Fruit fly (Drosophila melanogaster) whole organism, embryonic: ENCODE results near the gene trem.

Source experiments
- Antp ChIP-seq: fragments of 200-800 bp; sonication (Bioruptor generic); optimal IDR thresholded peaks from 3 replicates; lab custom pipeline; 2016; ENCODE audit warnings: missing biosample characterization, missing genetic modification characterization
- CG10366 ChIP-seq: fragments of 200-800 bp; sonication (Bioruptor generic); IDR thresholded peaks from 2 replicates; pipeline ENCODE4 v1.3.6; 2022; ENCODE audit warnings: missing biosample characterization, missing genetic modification characterization
- CG10654 ChIP-seq: fragments of 200-800 bp; sonication (Bioruptor generic); optimal IDR thresholded peaks from 2 replicates; lab custom pipeline; 2016; ENCODE audit warnings: missing biosample characterization, missing genetic modification characterization
- CG12219 ChIP-seq: fragments of 200-800 bp; sonication (Bioruptor generic); optimal IDR thresholded peaks from 3 replicates; lab custom pipeline; 2018; ENCODE audit warnings: missing biosample characterization, mild to moderate bottlenecking, missing genetic modification characterization
- CG1233 ChIP-seq: fragments of 200-800 bp; sonication (Bioruptor generic); optimal IDR thresholded peaks from 4 replicates; lab custom pipeline; 2018; ENCODE audit warnings: missing biosample characterization, mild to moderate bottlenecking, missing genetic modification characterization
- CG12769 ChIP-seq: fragments of 200-800 bp; sonication (Bioruptor generic); optimal IDR thresholded peaks from 2 replicates; lab custom pipeline; 2019; ENCODE audit warnings: missing biosample characterization, mild to moderate bottlenecking, missing genetic modification characterization, moderate library complexity
- CG13296 ChIP-seq: fragments of 200-800 bp; sonication (Bioruptor generic); optimal IDR thresholded peaks from 3 replicates; lab custom pipeline; 2018; ENCODE audit warnings: missing biosample characterization, mild to moderate bottlenecking, missing genetic modification characterization
- CG16779 ChIP-seq: fragments of 200-800 bp; sonication (Bioruptor generic); IDR thresholded peaks from 2 replicates; pipeline ENCODE4 v1.3.6; 2022; ENCODE audit warnings: missing biosample characterization, missing genetic modification characterization
- CG17802 ChIP-seq: fragments of 200-800 bp; sonication (Bioruptor generic); optimal IDR thresholded peaks from 2 replicates; lab custom pipeline; 2018; ENCODE audit warnings: missing biosample characterization, mild to moderate bottlenecking, missing genetic modification characterization, moderate library complexity
- CG18764 ChIP-seq: fragments of 200-800 bp; sonication (Bioruptor generic); optimal IDR thresholded peaks from 3 replicates; lab custom pipeline; 2016; ENCODE audit warnings: missing biosample characterization, missing genetic modification characterization
- CG30431 ChIP-seq: fragments of 200-800 bp; sonication (Bioruptor generic); optimal IDR thresholded peaks from 2 replicates; lab custom pipeline; 2017; ENCODE audit warnings: missing biosample characterization, missing genetic modification characterization
- CG3065 ChIP-seq: fragments of 200-800 bp; sonication (Bioruptor generic); optimal IDR thresholded peaks from 2 replicates; lab custom pipeline; 2016; ENCODE audit warnings: missing biosample characterization, missing genetic modification characterization
- CG3163 ChIP-seq: fragments of 200-800 bp; sonication (Bioruptor generic); optimal IDR thresholded peaks from 3 replicates; lab custom pipeline; 2016; ENCODE audit warnings: missing biosample characterization, missing genetic modification characterization
- CG6654 ChIP-seq: fragments of 200-800 bp; sonication (Bioruptor generic); optimal IDR thresholded peaks from 2 replicates; lab custom pipeline; 2017; ENCODE audit warnings: missing biosample characterization, mild to moderate bottlenecking, missing genetic modification characterization
- CG7928 ChIP-seq: fragments of 200-800 bp; sonication (Bioruptor generic); optimal IDR thresholded peaks from 2 replicates; lab custom pipeline; 2017; ENCODE audit warnings: missing biosample characterization, mild to moderate bottlenecking, missing genetic modification characterization
- CG8478 ChIP-seq: fragments of >200 bp; optimal IDR thresholded peaks from 2 replicates; lab custom pipeline; 2018
- CG8924 ChIP-seq: fragments of 200-800 bp; optimal IDR thresholded peaks from 3 replicates; lab custom pipeline; 2019; ENCODE audit warnings: missing biosample characterization, mild to moderate bottlenecking, missing genetic modification characterization, moderate library complexity
- CG8944 ChIP-seq: fragments of 200-800 bp; sonication (Bioruptor generic); optimal IDR thresholded peaks from 3 replicates; lab custom pipeline; 2016; ENCODE audit warnings: missing biosample characterization, missing genetic modification characterization
- D19B ChIP-seq: fragments of 200-800 bp; sonication (Bioruptor generic); optimal IDR thresholded peaks from 2 replicates; lab custom pipeline; 2017; ENCODE audit warnings: missing biosample characterization, mild to moderate bottlenecking, missing genetic modification characterization
- E2f2 ChIP-seq: fragments of 200-800 bp; sonication (Bioruptor generic); IDR thresholded peaks from 2 replicates; pipeline ENCODE4 v1.3.6; 2022; ENCODE audit warnings: missing biosample characterization, missing genetic modification characterization
- Ets65A ChIP-seq: fragments of 200-800 bp; sonication (Bioruptor generic); peaks from one replicate; lab custom pipeline; 2016; ENCODE audit warnings: missing biosample characterization, missing genetic modification characterization
- Fer2 ChIP-seq: fragments of 200-800 bp; sonication (Bioruptor generic); optimal IDR thresholded peaks from 2 replicates; lab custom pipeline; 2018; ENCODE audit warnings: missing biosample characterization, mild to moderate bottlenecking, missing genetic modification characterization, moderate library complexity
- Hmr ChIP-seq: fragments of 200-800 bp; sonication (Bioruptor generic); optimal IDR thresholded peaks from 3 replicates; lab custom pipeline; 2017; ENCODE audit warnings: mild to moderate bottlenecking, missing biosample characterization, missing genetic modification reagents, missing genetic modification characterization
- Hsf ChIP-seq: fragments of 200-800 bp; sonication (Bioruptor generic); optimal IDR thresholded peaks from 3 replicates; lab custom pipeline; 2016; ENCODE audit warnings: missing biosample characterization, missing genetic modification characterization
- Jarid2 ChIP-seq: fragments of 200-800 bp; sonication (Bioruptor generic); optimal IDR thresholded peaks from 3 replicates; lab custom pipeline; 2017; ENCODE audit warnings: mild to moderate bottlenecking, missing biosample characterization, missing genetic modification reagents, missing genetic modification characterization
- Med ChIP-seq: fragments of 200-800 bp; sonication (Bioruptor generic); peaks from one replicate; lab custom pipeline; 2016; ENCODE audit warnings: missing biosample characterization, missing genetic modification characterization, mild to moderate bottlenecking, inconsistent platforms, moderate library complexity
- Myb ChIP-seq: fragments of 200-800 bp; sonication (Bioruptor generic); optimal IDR thresholded peaks from 2 replicates; lab custom pipeline; 2016; ENCODE audit warnings: missing biosample characterization, missing genetic modification characterization
- Nf-YA ChIP-seq: fragments of 200-800 bp; sonication (Bioruptor generic); IDR thresholded peaks from 2 replicates; pipeline ENCODE4 v1.3.6; 2022; ENCODE audit warnings: missing biosample characterization, missing genetic modification characterization
- Optix ChIP-seq: fragments of 200-800 bp; sonication (Bioruptor generic); IDR thresholded peaks from 3 replicates; pipeline ENCODE4 v1.3.6; 2022; ENCODE audit warnings: missing biosample characterization, missing genetic modification characterization
- Pdp1 ChIP-seq, 2 experiments: fragments of 200-800 bp; sonication (Bioruptor generic); optimal IDR thresholded peaks; 3 replicates each; lab custom pipeline; 2016; ENCODE audit warnings: missing biosample characterization in 2 of 2, missing genetic modification characterization in 2 of 2, mild to moderate bottlenecking in 1 of 2, moderate library complexity in 1 of 2
- Vsx1 ChIP-seq: fragments of 200-800 bp; sonication (Bioruptor generic); optimal IDR thresholded peaks from 2 replicates; lab custom pipeline; 2017; ENCODE audit warnings: missing biosample characterization, mild to moderate bottlenecking, missing genetic modification characterization, missing genetic modification reagents
- al ChIP-seq: fragments of 200-800 bp; sonication (Bioruptor generic); IDR thresholded peaks from 2 replicates; pipeline ENCODE4 v1.3.6; 2022; ENCODE audit warnings: missing biosample characterization, missing genetic modification characterization
- ara ChIP-seq: fragments of 200-800 bp; sonication (Bioruptor generic); IDR thresholded peaks from 2 replicates; pipeline ENCODE4 v1.3.6; 2022; ENCODE audit warnings: missing biosample characterization, missing genetic modification characterization
- bigmax ChIP-seq: fragments of 200-800 bp; sonication (Bioruptor generic); optimal IDR thresholded peaks from 2 replicates; lab custom pipeline; 2018; ENCODE audit warnings: missing biosample characterization, mild to moderate bottlenecking, missing genetic modification characterization
- bowl ChIP-seq: fragments of 200-800 bp; sonication (Bioruptor generic); IDR thresholded peaks from 2 replicates; pipeline ENCODE4 v1.3.6; 2022; ENCODE audit warnings: missing biosample characterization, missing genetic modification characterization
- cg ChIP-seq: fragments of 200-800 bp; sonication (Bioruptor generic); optimal IDR thresholded peaks from 3 replicates; lab custom pipeline; 2019; ENCODE audit warnings: missing biosample characterization, mild to moderate bottlenecking, missing genetic modification characterization, moderate library complexity
- chn ChIP-seq: fragments of 200-800 bp; sonication (Bioruptor generic); optimal IDR thresholded peaks from 2 replicates; lab custom pipeline; 2016; ENCODE audit warnings: missing biosample characterization, missing genetic modification characterization
- crol ChIP-seq: fragments of 200-800 bp; sonication (Bioruptor generic); IDR thresholded peaks from 2 replicates; pipeline ENCODE4 v1.3.6; 2022; ENCODE audit warnings: missing biosample characterization, missing genetic modification characterization
- cwo ChIP-seq: fragments of 200-800 bp; sonication (Bioruptor generic); optimal IDR thresholded peaks from 3 replicates; lab custom pipeline; 2017; ENCODE audit warnings: missing biosample characterization, missing genetic modification characterization, mild to moderate bottlenecking, moderate library complexity, missing genetic modification reagents
- gem ChIP-seq: fragments of 200-800 bp; sonication (Bioruptor generic); optimal IDR thresholded peaks from 2 replicates; lab custom pipeline; 2019; ENCODE audit warnings: missing biosample characterization, mild to moderate bottlenecking, missing genetic modification characterization, moderate library complexity
- inv ChIP-seq: fragments of 200-800 bp; sonication (Bioruptor generic); IDR thresholded peaks from 2 replicates; pipeline ENCODE4 v1.3.6; 2022; ENCODE audit warnings: missing biosample characterization, missing genetic modification characterization; ENCODE audit not compliant: partially characterized antibody
- lab ChIP-seq: fragments of 200-800 bp; sonication (Bioruptor generic); optimal IDR thresholded peaks from 3 replicates; lab custom pipeline; 2017; ENCODE audit warnings: missing biosample characterization, missing genetic modification characterization, mild to moderate bottlenecking, moderate library complexity, missing genetic modification reagents
- luna ChIP-seq: fragments of 200-800 bp; sonication (Bioruptor generic); optimal IDR thresholded peaks from 2 replicates; lab custom pipeline; 2016; ENCODE audit warnings: missing biosample characterization, missing genetic modification characterization
- sd ChIP-seq: fragments of 200-800 bp; sonication (Bioruptor generic); optimal IDR thresholded peaks from 3 replicates; lab custom pipeline; 2018; ENCODE audit warnings: missing biosample characterization, mild to moderate bottlenecking, missing genetic modification characterization, moderate library complexity
- sens ChIP-seq: fragments of 200-800 bp; sonication (Bioruptor generic); peaks from one replicate; lab custom pipeline; 2016; ENCODE audit warnings: missing biosample characterization, missing genetic modification characterization
- slbo ChIP-seq: fragments of 200-800 bp; sonication (Bioruptor generic); IDR thresholded peaks from 2 replicates; pipeline ENCODE4 v1.3.6; 2022; ENCODE audit warnings: missing biosample characterization, missing genetic modification characterization
- sr ChIP-seq: fragments of 200-800 bp; sonication (Bioruptor generic); IDR thresholded peaks from 3 replicates; pipeline ENCODE4 v1.3.6; 2022; ENCODE audit warnings: missing biosample characterization, missing genetic modification characterization
- trem ChIP-seq: fragments of 200-800 bp; optimal IDR thresholded peaks from 3 replicates; lab custom pipeline; 2019; ENCODE audit warnings: missing biosample characterization, mild to moderate bottlenecking, missing genetic modification characterization, moderate library complexity
- unc-4 ChIP-seq: fragments of 200-800 bp; sonication (Bioruptor generic); IDR thresholded peaks from 2 replicates; pipeline ENCODE4 v1.3.6; 2022; ENCODE audit warnings: missing biosample characterization, missing genetic modification characterization; ENCODE audit not compliant: partially characterized antibody

Gene trem

DNA sequence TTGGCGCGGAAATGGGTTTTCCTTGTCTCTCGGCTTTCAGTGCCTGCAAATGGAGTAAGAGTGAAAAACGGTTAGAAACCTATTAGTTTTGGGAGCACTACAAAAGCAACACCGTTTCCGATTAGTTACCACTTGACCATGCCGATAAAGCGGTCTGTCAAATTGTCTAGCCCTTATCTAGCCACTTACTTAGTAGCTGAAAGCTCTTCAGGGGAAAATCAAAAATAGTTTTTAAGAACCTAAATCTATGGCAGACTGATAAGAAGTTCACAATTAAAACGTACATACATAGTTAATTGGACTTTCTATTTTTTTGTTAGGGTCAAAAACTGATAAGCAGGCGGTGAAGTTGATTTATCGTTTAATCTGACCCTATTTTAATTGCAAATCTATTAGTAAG is 24.5 kb downstream of the trem start (continued):
- TF ChIP-seq inv (GFP tag; lab: Robert Waterston, UW) (no peak), E2f2 (GFP tag; lab: Robert Waterston, UW) (no peak)

DNA sequence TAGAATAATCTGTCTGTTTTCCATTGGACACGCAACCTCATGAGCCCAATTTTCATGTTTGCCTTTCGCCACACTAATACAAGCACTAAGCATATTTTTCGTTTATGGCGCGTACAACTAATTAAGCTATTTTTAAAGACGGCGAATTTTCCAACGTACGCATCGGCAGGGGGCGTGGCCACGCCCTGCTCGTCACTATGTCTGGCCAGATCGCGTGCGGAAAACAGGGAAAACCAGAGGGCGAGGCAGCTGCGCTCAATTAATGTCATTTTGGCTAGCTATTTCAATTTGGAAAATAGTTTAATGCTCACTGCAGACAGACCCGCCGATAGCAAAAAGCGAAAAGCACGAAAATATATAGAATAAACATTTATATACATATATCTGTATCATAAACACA is 26.4 kb downstream of the trem start:
- TF ChIP-seq CG10366 (GFP tag; lab: Robert Waterston, UW) (no peak), CG13296 (no peak), CG12219 (GFP tag; lab: Kevin White, UChicago) (no peak), CG3065 (GFP tag; lab: Kevin White, UChicago) (peak; percentile 15), sd (tag; lab: Kevin White, UChicago) (peak; percentile 69), sr (peak; percentile 31; the same call in 1 of the 3 replicates), cg (GFP tag; lab: Kevin White, UChicago) (no peak), cwo (peak; percentile 36), Ets65A (GFP tag; lab: Kevin White, UChicago) (peak; percentile 62), CG1233 (GFP tag; lab: Kevin White, UChicago) (no peak), CG12769 (tag; lab: Kevin White, UChicago) (peak; percentile 62), Med (GFP tag; lab: Kevin White, UChicago) (peak; percentile 79)
- TF ChIP-seq, all 482 proteins: peak for 7

DNA sequence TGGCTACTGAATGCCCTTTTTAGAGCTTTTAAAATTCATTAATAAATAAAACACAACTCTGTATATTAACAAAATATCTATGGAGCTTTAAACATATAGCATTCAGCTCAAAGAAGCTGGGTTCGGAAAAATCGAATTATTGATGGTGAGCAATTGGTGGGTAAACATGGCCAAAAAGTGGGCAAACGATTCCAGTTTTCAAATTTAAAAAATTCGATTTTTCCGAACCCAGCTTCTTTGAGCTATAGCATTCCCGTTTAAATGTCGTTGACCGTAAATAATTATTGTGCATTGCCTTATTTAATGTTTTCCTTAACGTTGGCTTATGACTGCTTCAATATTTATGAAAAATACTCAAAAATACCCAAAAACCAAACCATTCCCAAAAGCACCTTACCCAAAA is 29.5 kb downstream of the trem start:
- TF ChIP-seq bigmax (no peak), CG18764 (GFP tag; lab: Kevin White, UChicago) (no peak), ara (GFP tag; lab: Robert Waterston, UW) (no peak), CG8944 (GFP tag; lab: Kevin White, UChicago) (no peak), slbo (no peak), CG6654 (GFP tag; lab: Kevin White, UChicago) (no peak), unc-4 (GFP tag; lab: Robert Waterston, UW) (no peak), CG16779 (GFP tag; lab: Robert Waterston, UW) (no peak), CG8478 (lab: Kevin White, UChicago) (no peak), lab (GFP tag; lab: Kevin White, UChicago) (no peak), Nf-YA (GFP tag; lab: Robert Waterston, UW) (no peak), trem (tag; lab: Kevin White, UChicago) (no peak), crol (GFP tag; lab: Robert Waterston, UW) (no peak), Vsx1 (GFP tag; lab: Kevin White, UChicago) (no peak), gem (tag; lab: Kevin White, UChicago) (peak; percentile 44), Hsf (GFP tag; lab: Kevin White, UChicago) (no peak), sens (GFP tag; lab: Kevin White, UChicago) (peak; percentile 66), CG10654 (GFP tag; lab: Kevin White, UChicago) (no peak), al (GFP tag; lab: Robert Waterston, UW) (no peak), Myb (GFP tag; lab: Kevin White, UChicago) (no peak), bowl (GFP tag; lab: Robert Waterston, UW) (no peak), cwo (no peak), CG8924 (tag; lab: Kevin White, UChicago) (no peak), chn (GFP tag; lab: Kevin White, UChicago) (no peak), CG7928 (GFP tag; lab: Kevin White, UChicago) (no peak), CG3163 (GFP tag; lab: Kevin White, UChicago) (no peak), Fer2 (no peak), Optix (GFP tag; lab: Robert Waterston, UW) (no peak), CG13296 (no peak), Hmr (GFP tag; lab: Kevin White, UChicago) (no peak), CG30431 (GFP tag; lab: Kevin White, UChicago) (no peak), Antp (no peak), CG17802 (tag; lab: Kevin White, UChicago) (no peak), Pdp1 (GFP tag; optimal IDR thresholded peaks at IDR 0.05; lab: Kevin White, UChicago) (peak in 1 of 2 experiments; percentile 8), D19B (GFP tag; lab: Kevin White, UChicago) (no peak), luna (GFP tag; lab: Kevin White, UChicago) (no peak), Jarid2 (no peak)
